Worm (Caenorhabditis elegans): ENCODE measurements around the gene R11D1.3.

ce11 chrV:12759660-12760059, 47.8 kb upstream of the R11D1.3 start, which contains the start of gene papl-1:
- no peak for TF ChIP-seq him-1 (tag; optimal IDR thresholded peaks at IDR 0.05)
- no peak for TF ChIP-seq W03F9.2 (tag; optimal IDR thresholded peaks at IDR 0.05)

All from whole organism, L4/young adult.